Fruit fly (Drosophila melanogaster) whole organism: Measurements from ENCODE around the gene CG43083.

Source experiments
- psq ChIP-seq: fragments of >200 bp; optimal IDR thresholded peaks from 2 replicates; lab custom pipeline; 2017
- usp ChIP-seq: fragments of >200 bp; optimal IDR thresholded peaks from 2 replicates; lab custom pipeline; 2017; ENCODE audit warnings: missing biosample characterization, missing genetic modification characterization, mixed read lengths

DNA sequence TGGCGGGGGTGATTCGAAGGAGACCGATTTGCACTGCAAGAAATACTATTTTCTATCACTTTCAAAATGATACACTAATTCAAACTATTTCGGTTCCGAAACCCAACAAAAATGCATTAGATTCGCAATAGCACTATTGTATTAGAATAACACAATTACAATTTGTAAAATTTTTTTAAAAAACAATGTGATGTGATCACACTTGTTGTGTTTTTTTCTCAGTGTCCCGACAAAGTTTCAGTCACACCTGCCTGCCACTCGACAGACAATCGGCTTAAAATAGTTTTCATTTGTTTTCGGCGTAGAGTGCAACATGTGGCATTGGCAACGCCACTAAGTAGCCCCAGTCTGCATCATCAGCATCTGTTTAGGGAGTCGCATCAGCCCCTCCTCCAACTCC is 26.7 kb downstream of the CG43083 start:
- TF ChIP-seq usp (GFP tag; lab: Kevin White, UChicago), result no peak
- no peak for TF ChIP-seq psq (lab: Kevin White, UChicago)
